Worm (Caenorhabditis elegans) whole organism, L4 larva: Measurements from ENCODE around the gene rme-1.

Experiments
- skn-1 ChIP-seq: fragments of 150-350 bp; optimal IDR thresholded peaks from 2 replicates; lab custom pipeline; 2014; ENCODE audit warnings: missing biosample characterization, missing genetic modification characterization
- unc-130 ChIP-seq: sonication (generic microtip); optimal IDR thresholded peaks from 2 replicates; lab custom pipeline; 2016; ENCODE audit warnings: missing genetic modification reagents, missing genetic modification characterization, missing compliant biosample characterization

DNA sequence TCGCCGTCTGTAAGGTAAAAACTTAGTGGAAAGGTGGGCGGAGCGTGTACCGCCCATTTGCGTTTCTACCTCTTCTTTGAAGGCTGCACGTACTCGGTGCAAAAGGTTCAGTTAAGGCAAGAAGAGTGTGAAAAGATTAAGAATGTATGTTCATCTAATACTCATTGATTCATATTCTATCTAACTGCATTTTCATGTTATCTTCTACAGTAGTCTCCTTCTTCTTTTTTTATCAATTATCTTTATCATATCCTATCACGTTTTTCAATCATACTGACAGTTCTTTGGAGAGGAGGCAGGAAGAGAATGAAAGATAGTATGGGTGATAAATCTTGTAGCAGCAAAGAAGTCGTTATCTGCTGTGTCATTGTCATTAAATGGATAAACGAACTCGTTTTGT is 38.7 kb downstream of the rme-1 start:
- no peak for TF ChIP-seq unc-130
- no peak for TF ChIP-seq skn-1 (tag; lab: Kevin White, UChicago)
